Fruit fly (Drosophila melanogaster): ENCODE results near the gene CG34323.

The CG34323 gene

dm6 chrX:12070137-12070536, at the start of gene CG34323:
CG34323 (plus strand) TSS chrX:12070437.
- no peak for TF ChIP-seq noc (tag; optimal IDR thresholded peaks at IDR 0.05)

dm6 chrX:12020857-12021256, 49.4 kb upstream of the CG34323 start, which contains the start of gene Tango4:
Tango4 (plus strand) TSS chrX:12021068.
- TF ChIP-seq noc (tag; optimal IDR thresholded peaks at IDR 0.05): no peak

- TF ChIP-seq noc (tag; optimal IDR thresholded peaks at IDR 0.05): no peak
These were observed 48.5 kb upstream of the CG34323 start for dm6 chrX:12021750-12022149.

dm6 chrX:12028825-12029514, 41.3 kb upstream of the CG34323 start, which contains the start of gene Usp7:
Usp7 (minus strand) TSS chrX:12029032.
- no peak for TF ChIP-seq noc (tag; optimal IDR thresholded peaks at IDR 0.05)

dm6 chrX:12031400-12031799, 38.8 kb upstream of the CG34323 start, which contains the start of gene Cyp311a1:
Cyp311a1 (minus strand) TSS chrX:12031465.
- no peak for TF ChIP-seq noc (tag; optimal IDR thresholded peaks at IDR 0.05)

dm6 chrX:12032136-12032682, 38.0 kb upstream of the CG34323 start, which contains the start of gene Cyp318a1:
Cyp318a1 (plus strand) TSS chrX:12032632.
- no peak for TF ChIP-seq noc (tag; optimal IDR thresholded peaks at IDR 0.05)

dm6 chrX:12034713-12035112, 35.5 kb upstream of the CG34323 start:
- TF ChIP-seq noc (tag; optimal IDR thresholded peaks at IDR 0.05): no peak

dm6 chrX:12035207-12035606, 35.0 kb upstream of the CG34323 start:
- no peak for TF ChIP-seq noc (tag; optimal IDR thresholded peaks at IDR 0.05)

dm6 chrX:12043398-12043797, 26.8 kb upstream of the CG34323 start, which contains the start of gene Ten-a:
Ten-a (plus strand) TSS chrX:12043698.
- TF ChIP-seq noc (tag; optimal IDR thresholded peaks at IDR 0.05): no peak

- no peak for TF ChIP-seq noc (tag; optimal IDR thresholded peaks at IDR 0.05)
These were observed 19.9 kb upstream of the CG34323 start for dm6 chrX:12050292-12050691.

- TF ChIP-seq noc (tag; optimal IDR thresholded peaks at IDR 0.05): no peak
These were observed 13.7 kb upstream of the CG34323 start, which contains the start of gene Uch-L5R for dm6 chrX:12056535-12056934. Uch-L5R (minus strand) TSS chrX:12056635.

- no peak for TF ChIP-seq noc (tag; optimal IDR thresholded peaks at IDR 0.05)
These were observed 10.7 kb upstream of the CG34323 start, which contains the start of gene Muc11A for dm6 chrX:12059495-12059894. Muc11A (plus strand) TSS chrX:12059795.

dm6 chrX:12072718-12073117, 2.5 kb downstream of the CG34323 start, which contains the start of gene moon:
moon (minus strand) TSS chrX:12072818.
- no peak for TF ChIP-seq noc (tag; optimal IDR thresholded peaks at IDR 0.05)

dm6 chrX:12073637-12074036, 3.4 kb downstream of the CG34323 start:
- TF ChIP-seq noc (tag; optimal IDR thresholded peaks at IDR 0.05): no peak

- no peak for TF ChIP-seq noc (tag; optimal IDR thresholded peaks at IDR 0.05)
These were observed 5.3 kb downstream of the CG34323 start for dm6 chrX:12075569-12075968.

- TF ChIP-seq noc (tag; optimal IDR thresholded peaks at IDR 0.05): no peak
These were observed 6.0 kb downstream of the CG34323 start for dm6 chrX:12076243-12076642.

- TF ChIP-seq noc (tag; optimal IDR thresholded peaks at IDR 0.05): no peak
These were observed 12.0 kb downstream of the CG34323 start for dm6 chrX:12082244-12082643.
